Worm (Caenorhabditis elegans) whole organism, L4/young adult: ENCODE results near the gene C54F6.6.

Source experiments
- W03F9.2 ChIP-seq: fragments of 150-350 bp; optimal IDR thresholded peaks from 2 replicates; lab custom pipeline; 2014; ENCODE audit warnings: missing biosample characterization, missing genetic modification characterization
- him-1 ChIP-seq: sonication (generic microtip); optimal IDR thresholded peaks from 2 replicates; lab custom pipeline; 2016; ENCODE audit warnings: missing genotype, missing genetic modification reagents, missing genetic modification characterization, missing compliant biosample characterization

DNA sequence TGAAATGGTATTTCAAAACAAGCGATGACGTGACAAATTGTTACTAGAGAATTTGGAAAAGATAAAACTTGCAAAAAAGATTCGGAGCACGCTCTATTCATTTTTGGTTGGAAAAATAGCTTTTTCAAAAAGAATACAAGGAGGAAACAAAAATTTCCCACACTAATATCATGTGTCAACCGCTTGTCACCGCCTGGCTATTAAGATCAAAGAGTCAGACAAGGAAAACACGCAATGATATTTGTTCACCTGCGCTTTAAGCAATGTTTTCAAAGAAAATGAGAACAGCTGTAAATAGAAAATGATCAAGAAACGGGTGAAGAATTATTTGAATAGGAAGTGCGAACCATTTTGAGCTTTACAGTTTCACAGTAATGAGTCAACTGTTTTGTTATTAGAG lies 46.7 kb upstream of the C54F6.6 start, which contains the start of gene srh-125:
- TF ChIP-seq W03F9.2 (tag; lab: Kevin White, UChicago) (no peak), him-1 (no peak)
